Comparison of ENCODE assay signal across 5 fruit fly cellular contexts in genomic region chr3R:19181214-19181613, dm6.
TF ChIP-seq lines count a peak whose summit lies in the region.

No protein-coding gene starts in this region.

- no peak for TF ChIP-seq CTCF in whole organism, embryonic (GFP tag; optimal IDR thresholded peaks at IDR 0.05; lab: Kevin White, UChicago)

TF ChIP-seq in whole organism, adult, 20 proteins besides CTCF, POLR2A, EP300 and RAD21:
- no peak for TF ChIP-seq kay (GFP tag; lab: Kevin White, UChicago; ENCODE audit: borderline replicate concordance)
- TF ChIP-seq CG5204 (GFP tag; optimal IDR thresholded peaks at IDR 0.05; lab: Kevin White, UChicago), result peak; percentile 18
- TF ChIP-seq Clk (GFP tag; optimal IDR thresholded peaks at IDR 0.05; lab: Kevin White, UChicago), result no peak
- TF ChIP-seq Mnt (GFP tag; optimal IDR thresholded peaks at IDR 0.05; lab: Kevin White, UChicago), result no peak
- no peak for TF ChIP-seq CG14711 (tag; optimal IDR thresholded peaks at IDR 0.05; lab: Kevin White, UChicago)
- TF ChIP-seq ovo (GFP tag; optimal IDR thresholded peaks at IDR 0.05; lab: Kevin White, UChicago), result no peak
TF ChIP-seq in whole organism, adult: peak in this region for 1.

TF ChIP-seq in whole organism, embryonic, 481 proteins besides CTCF, POLR2A, EP300 and RAD21 (continues in another document):
- TF ChIP-seq Max (GFP tag; optimal IDR thresholded peaks at IDR 0.05; lab: Kevin White, UChicago) (no peak), CG16815 (GFP tag; optimal IDR thresholded peaks at IDR 0.05; lab: Kevin White, UChicago) (no peak), CG4854 (GFP tag; optimal IDR thresholded peaks at IDR 0.05; lab: Kevin White, UChicago) (no peak), sens (GFP tag; lab: Kevin White, UChicago) (peak; percentile 81), D19B (GFP tag; optimal IDR thresholded peaks at IDR 0.05; lab: Kevin White, UChicago) (no peak), Hr51 (GFP tag; optimal IDR thresholded peaks at IDR 0.05; lab: Kevin White, UChicago) (peak in 1 of 2 experiments; percentile 66), Ets65A (GFP tag; lab: Kevin White, UChicago) (peak; percentile 70), CG3847 (GFP tag; IDR thresholded peaks at IDR 0.05; lab: Robert Waterston, UW) (peak; percentile 21; the same call in 1 of the 2 replicates), hkb (optimal IDR thresholded peaks at IDR 0.05; lab: Kevin White, UChicago) (no peak), hkb (GFP tag; IDR thresholded peaks at IDR 0.05; lab: Robert Waterston, UW) (peak; percentile 47), CG9932 (GFP tag; IDR thresholded peaks at IDR 0.05; lab: Robert Waterston, UW) (peak; percentile 18; the same call in 1 of the 2 replicates), mirr (GFP tag; optimal IDR thresholded peaks at IDR 0.05; lab: Kevin White, UChicago) (no peak), CG3838 (GFP tag; optimal IDR thresholded peaks at IDR 0.05; lab: Kevin White, UChicago) (no peak), Nf-YC (tag; optimal IDR thresholded peaks at IDR 0.05; lab: Kevin White, UChicago) (no peak), Sox102F (GFP tag; optimal IDR thresholded peaks at IDR 0.05; lab: Kevin White, UChicago) (peak; percentile 35), CG2678 (tag; optimal IDR thresholded peaks at IDR 0.05; lab: Kevin White, UChicago) (peak; percentile 50), Sox100B (GFP tag; optimal IDR thresholded peaks at IDR 0.05; lab: Kevin White, UChicago) (peak; percentile 23), Nf-YB (GFP tag; optimal IDR thresholded peaks at IDR 0.05; lab: Kevin White, UChicago) (no peak), fu2 (GFP tag; optimal IDR thresholded peaks at IDR 0.05; lab: Kevin White, UChicago) (no peak), vfl (GFP tag; optimal IDR thresholded peaks at IDR 0.05; lab: Kevin White, UChicago) (no peak), CG7839 (tag; optimal IDR thresholded peaks at IDR 0.05; lab: Kevin White, UChicago) (peak; percentile 46), CG18764 (GFP tag; optimal IDR thresholded peaks at IDR 0.05; lab: Kevin White, UChicago) (no peak)

TF ChIP-seq in whole organism, prepupa, 60 proteins besides CTCF, POLR2A, EP300 and RAD21 (continues in another document):
- TF ChIP-seq Sox14 (GFP tag; optimal IDR thresholded peaks at IDR 0.05; lab: Kevin White, UChicago) (peak; percentile 69), svp (GFP tag; lab: Kevin White, UChicago) (peak; percentile 65), esn (GFP tag; optimal IDR thresholded peaks at IDR 0.05; lab: Kevin White, UChicago) (peak; percentile 73), Blimp-1 (GFP tag; optimal IDR thresholded peaks at IDR 0.05; lab: Kevin White, UChicago) (no peak), CG6792 (GFP tag; optimal IDR thresholded peaks at IDR 0.05; lab: Kevin White, UChicago) (peak; percentile 60), eg (GFP tag; IDR thresholded peaks at IDR 0.05; lab: Robert Waterston, UW) (peak; percentile 69), fd85E (GFP tag; optimal IDR thresholded peaks at IDR 0.05; lab: Kevin White, UChicago) (peak; percentile 44), CG7368 (GFP tag; optimal IDR thresholded peaks at IDR 0.05; lab: Kevin White, UChicago) (peak; percentile 61), CG11762 (GFP tag; optimal IDR thresholded peaks at IDR 0.05; lab: Kevin White, UChicago; ENCODE audit: insufficient read depth) (peak; percentile 72), cyc (GFP tag; optimal IDR thresholded peaks at IDR 0.05; lab: Kevin White, UChicago) (peak; percentile 65), CG16779 (tag; optimal IDR thresholded peaks at IDR 0.05; lab: Kevin White, UChicago) (peak; percentile 60), Hr39 (GFP tag; optimal IDR thresholded peaks at IDR 0.05; lab: Kevin White, UChicago) (peak; percentile 62), Smox (GFP tag; optimal IDR thresholded peaks at IDR 0.05; lab: Kevin White, UChicago) (peak; percentile 67), CG6276 (GFP tag; optimal IDR thresholded peaks at IDR 0.05; lab: Kevin White, UChicago) (peak; percentile 90), CG9139 (GFP tag; optimal IDR thresholded peaks at IDR 0.05; lab: Kevin White, UChicago) (peak; percentile 35), CG32006 (GFP tag; optimal IDR thresholded peaks at IDR 0.05; lab: Kevin White, UChicago) (peak; percentile 94), CG4318 (GFP tag; optimal IDR thresholded peaks at IDR 0.05; lab: Kevin White, UChicago) (peak; percentile 85), Eip93F (GFP tag; optimal IDR thresholded peaks at IDR 0.05; lab: Kevin White, UChicago) (no peak), CG6808 (GFP tag; optimal IDR thresholded peaks at IDR 0.05; lab: Kevin White, UChicago) (peak; percentile 78), achi (GFP tag; optimal IDR thresholded peaks at IDR 0.05; lab: Kevin White, UChicago) (peak; percentile 78), CG15336 (GFP tag; IDR thresholded peaks at IDR 0.05; lab: Robert Waterston, UW) (peak; percentile 82), spab (GFP tag; optimal IDR thresholded peaks at IDR 0.05; lab: Kevin White, UChicago) (peak; percentile 57)

TF ChIP-seq in whole organism, pupa, 21 proteins besides CTCF, POLR2A, EP300 and RAD21:
- peak; percentile 62 for TF ChIP-seq CG34367 (tag; optimal IDR thresholded peaks at IDR 0.05; lab: Kevin White, UChicago)
- TF ChIP-seq Snoo (tag; optimal IDR thresholded peaks at IDR 0.05; lab: Kevin White, UChicago), result peak; percentile 17
- TF ChIP-seq CG9948 (tag; optimal IDR thresholded peaks at IDR 0.05; lab: Kevin White, UChicago), result peak; percentile 77
- TF ChIP-seq CG12605 (GFP tag; IDR thresholded peaks at IDR 0.05; lab: Robert Waterston, UW), result no peak
- peak; percentile 72 for TF ChIP-seq CG17806 (tag; optimal IDR thresholded peaks at IDR 0.05; lab: Kevin White, UChicago)
- TF ChIP-seq CG32121 (GFP tag; IDR thresholded peaks at IDR 0.05; lab: Robert Waterston, UW), result peak; percentile 73; the same call in 1 of the 2 replicates
- TF ChIP-seq Pif1A (GFP tag; optimal IDR thresholded peaks at IDR 0.05; lab: Kevin White, UChicago), result peak; percentile 71
- peak; percentile 45; the same call in 1 of the 2 replicates for TF ChIP-seq CG10348 (GFP tag; IDR thresholded peaks at IDR 0.05; lab: Robert Waterston, UW)
- TF ChIP-seq D1 (tag; optimal IDR thresholded peaks at IDR 0.05; lab: Kevin White, UChicago), result no peak
- peak; percentile 41 for TF ChIP-seq Ets98B (GFP tag; IDR thresholded peaks at IDR 0.05; lab: Robert Waterston, UW)
- TF ChIP-seq CG8301 (tag; optimal IDR thresholded peaks at IDR 0.05; lab: Kevin White, UChicago), result peak; percentile 83
- peak; percentile 44; the same call in 1 of the 2 replicates for TF ChIP-seq rn (GFP tag; IDR thresholded peaks at IDR 0.05; lab: Robert Waterston, UW)
- peak; percentile 81 for TF ChIP-seq CG8159 (tag; optimal IDR thresholded peaks at IDR 0.05; lab: Kevin White, UChicago)
- TF ChIP-seq EcR (GFP tag; optimal IDR thresholded peaks at IDR 0.05; lab: Kevin White, UChicago), result no peak
- no peak for TF ChIP-seq gl (tag; optimal IDR thresholded peaks at IDR 0.05; lab: Kevin White, UChicago)
- peak; percentile 47 for TF ChIP-seq Pif1B (GFP tag; optimal IDR thresholded peaks at IDR 0.05; lab: Kevin White, UChicago)
- TF ChIP-seq CG4496 (GFP tag; IDR thresholded peaks at IDR 0.05; lab: Robert Waterston, UW), result 0 out of 3 replicates have a peak, but pooled peaks have one; percentile 27
- peak; percentile 74 for TF ChIP-seq CG15710 (tag; optimal IDR thresholded peaks at IDR 0.05; lab: Kevin White, UChicago)
- TF ChIP-seq CG13204 (GFP tag; optimal IDR thresholded peaks at IDR 0.05; lab: Kevin White, UChicago), result peak; percentile 29
- no peak for TF ChIP-seq fd96Ca (GFP tag; IDR thresholded peaks at IDR 0.05; lab: Robert Waterston, UW)
- peak; percentile 88 for TF ChIP-seq CG14655 (GFP tag; optimal IDR thresholded peaks at IDR 0.05; lab: Kevin White, UChicago)

TF ChIP-seq in whole organism, wandering third instar larva, 38 proteins besides CTCF, POLR2A, EP300 and RAD21 (continues in another document):
- TF ChIP-seq Mio (GFP tag; optimal IDR thresholded peaks at IDR 0.05; lab: Kevin White, UChicago) (no peak), fru (GFP tag; optimal IDR thresholded peaks at IDR 0.05; lab: Kevin White, UChicago) (peak; percentile 68), woc (GFP tag; optimal IDR thresholded peaks at IDR 0.05; lab: Kevin White, UChicago) (peak; percentile 42), HLH106 (tag; optimal IDR thresholded peaks at IDR 0.05; lab: Kevin White, UChicago) (peak; percentile 68), Dif (GFP tag; optimal IDR thresholded peaks at IDR 0.05; lab: Kevin White, UChicago; ENCODE audit: partially characterized antibody) (no peak), dmrt93B (GFP tag; optimal IDR thresholded peaks at IDR 0.05; lab: Kevin White, UChicago) (peak; percentile 58), tai (GFP tag; optimal IDR thresholded peaks at IDR 0.05; lab: Kevin White, UChicago) (peak; percentile 25), Vsx2 (GFP tag; optimal IDR thresholded peaks at IDR 0.05; lab: Kevin White, UChicago; ENCODE audit: partially characterized antibody) (no peak), rgr (GFP tag; optimal IDR thresholded peaks at IDR 0.05; lab: Kevin White, UChicago) (peak; percentile 62), Dfd (GFP tag; optimal IDR thresholded peaks at IDR 0.05; lab: Kevin White, UChicago) (no peak), brk (GFP tag; optimal IDR thresholded peaks at IDR 0.05; lab: Kevin White, UChicago) (peak; percentile 5), OdsH (GFP tag; optimal IDR thresholded peaks at IDR 0.05; lab: Kevin White, UChicago) (peak; percentile 73), N (GFP tag; optimal IDR thresholded peaks at IDR 0.05; lab: Kevin White, UChicago) (no peak), sv (GFP tag; optimal IDR thresholded peaks at IDR 0.05; lab: Kevin White, UChicago) (no peak), br (GFP tag; optimal IDR thresholded peaks at IDR 0.05; lab: Kevin White, UChicago) (peak; percentile 56), jim (GFP tag; optimal IDR thresholded peaks at IDR 0.05; lab: Kevin White, UChicago) (no peak), Jra (GFP tag; optimal IDR thresholded peaks at IDR 0.05; lab: Kevin White, UChicago) (no peak), CG9705 (GFP tag; optimal IDR thresholded peaks at IDR 0.05; lab: Kevin White, UChicago) (peak; percentile 18), psq (GFP tag; optimal IDR thresholded peaks at IDR 0.05; lab: Kevin White, UChicago) (no peak), Sp1 (GFP tag; optimal IDR thresholded peaks at IDR 0.05; lab: Kevin White, UChicago) (peak; percentile 68), ey (GFP tag; optimal IDR thresholded peaks at IDR 0.05; lab: Kevin White, UChicago) (peak; percentile 61), Hnf4 (GFP tag; optimal IDR thresholded peaks at IDR 0.05; lab: Kevin White, UChicago) (peak; percentile 14), Abd-B (GFP tag; optimal IDR thresholded peaks at IDR 0.05; lab: Kevin White, UChicago) (no peak), usp (GFP tag; optimal IDR thresholded peaks at IDR 0.05; lab: Kevin White, UChicago) (no peak), GATAd (GFP tag; optimal IDR thresholded peaks at IDR 0.05; lab: Kevin White, UChicago) (no peak), dsf (GFP tag; optimal IDR thresholded peaks at IDR 0.05; lab: Kevin White, UChicago; ENCODE audit: borderline replicate concordance) (no peak), sage (GFP tag; optimal IDR thresholded peaks at IDR 0.05; lab: Kevin White, UChicago) (no peak), pan (optimal IDR thresholded peaks at IDR 0.05; lab: Kevin White, UChicago) (no peak), foxo (GFP tag; optimal IDR thresholded peaks at IDR 0.05; lab: Kevin White, UChicago) (peak in 1 of 2 experiments; percentile 70)
